Worm (Caenorhabditis elegans) whole organism, mixed stage, embryonic: Measurements from ENCODE around the gene slc-25A32.
A peak's percentile ranks its signal among the peaks of the same experiment; 100 is the strongest.

ENCODE experiments used
- M03D4.4 ChIP-seq: sonication (generic microtip); optimal IDR thresholded peaks from 2 replicates; lab custom pipeline; 2017; ENCODE audit warnings: mild to moderate bottlenecking, missing genetic modification characterization, missing compliant biosample characterization
- blmp-1 ChIP-seq: fragments of 150-350 bp; optimal IDR thresholded peaks from 2 replicates; lab custom pipeline; 2014; ENCODE audit warnings: missing biosample characterization, missing genetic modification characterization
- ceh-39 ChIP-seq: fragments of 150-350 bp; optimal IDR thresholded peaks from 2 replicates; lab custom pipeline; 2014; ENCODE audit warnings: missing biosample characterization, missing genetic modification characterization
- ceh-83 ChIP-seq: fragments of 200-800 bp; sonication (Bioruptor generic); optimal IDR thresholded peaks from 2 replicates; lab custom pipeline; 2018; ENCODE audit warnings: mild to moderate bottlenecking, missing genetic modification characterization, missing compliant biosample characterization
- ces-1 ChIP-seq: fragments of 150-350 bp; optimal IDR thresholded peaks from 2 replicates; lab custom pipeline; 2014; ENCODE audit warnings: missing biosample characterization, missing genetic modification reagents, missing genetic modification characterization
- cnd-1 ChIP-seq: fragments of 200-800 bp; sonication (Bioruptor generic); optimal IDR thresholded peaks from 2 replicates; lab custom pipeline; 2018; ENCODE audit warnings: mild to moderate bottlenecking, missing genetic modification characterization, missing compliant biosample characterization
- drap-1 ChIP-seq: fragments of 200-800 bp; sonication (Bioruptor generic); optimal IDR thresholded peaks from 3 replicates; lab custom pipeline; 2018; ENCODE audit warnings: mild to moderate bottlenecking, missing genetic modification characterization, missing compliant biosample characterization
- elt-3 ChIP-seq: fragments of 150-350 bp; optimal IDR thresholded peaks from 2 replicates; lab custom pipeline; 2014; ENCODE audit warnings: missing biosample characterization, missing genetic modification characterization
- flh-1 ChIP-seq: fragments of 200-800 bp; sonication (Bioruptor generic); optimal IDR thresholded peaks from 2 replicates; lab custom pipeline; 2018; ENCODE audit warnings: mild to moderate bottlenecking, missing genetic modification characterization, moderate library complexity, missing compliant biosample characterization
- hlh-1 ChIP-seq: fragments of 150-350 bp; optimal IDR thresholded peaks from 2 replicates; lab custom pipeline; 2014; ENCODE audit warnings: missing biosample characterization, missing genetic modification reagents, missing genetic modification characterization
- lin-32 ChIP-seq: fragments of 200-800 bp; sonication (Bioruptor generic); optimal IDR thresholded peaks from 2 replicates; lab custom pipeline; 2018; ENCODE audit warnings: mild to moderate bottlenecking, missing genetic modification characterization, missing compliant biosample characterization
- lsy-2 ChIP-seq: fragments of 150-350 bp; optimal IDR thresholded peaks from 2 replicates; lab custom pipeline; 2014; ENCODE audit warnings: missing biosample characterization, missing genetic modification characterization
- mab-5 ChIP-seq: fragments of 150-350 bp; optimal IDR thresholded peaks from 2 replicates; lab custom pipeline; 2014; ENCODE audit warnings: missing biosample characterization, missing genetic modification characterization
- mep-1 ChIP-seq: fragments of 150-350 bp; optimal IDR thresholded peaks from 2 replicates; lab custom pipeline; 2017; ENCODE audit warnings: missing biosample characterization, missing genetic modification reagents, missing genetic modification characterization, inconsistent platforms
- nhr-12 ChIP-seq: fragments of 150-350 bp; optimal IDR thresholded peaks from 2 replicates; lab custom pipeline; 2014; ENCODE audit warnings: missing biosample characterization, missing genetic modification characterization
- nhr-2 ChIP-seq: fragments of 150-350 bp; optimal IDR thresholded peaks from 2 replicates; lab custom pipeline; 2014; ENCODE audit warnings: missing biosample characterization, missing genetic modification characterization
- nhr-237 ChIP-seq: fragments of 150-350 bp; optimal IDR thresholded peaks from 2 replicates; lab custom pipeline; 2014; ENCODE audit warnings: missing biosample characterization, missing genetic modification characterization
- nhr-28 ChIP-seq: fragments of 150-350 bp; optimal IDR thresholded peaks from 2 replicates; lab custom pipeline; 2014; ENCODE audit warnings: missing biosample characterization, missing genetic modification characterization
- nhr-76 ChIP-seq: sonication (generic microtip); optimal IDR thresholded peaks from 2 replicates; lab custom pipeline; 2017; ENCODE audit warnings: missing biosample characterization, missing genetic modification characterization
- sem-2 ChIP-seq: fragments of 200-800 bp; sonication (Bioruptor generic); optimal IDR thresholded peaks from 2 replicates; lab custom pipeline; 2018; ENCODE audit warnings: mild to moderate bottlenecking, missing genetic modification characterization, missing compliant biosample characterization
- snpc-4 ChIP-seq: fragments of 150-350 bp; optimal IDR thresholded peaks from 2 replicates; lab custom pipeline; 2014; ENCODE audit warnings: missing biosample characterization, missing genetic modification characterization
- sptf-1 ChIP-seq: sonication (generic microtip); optimal IDR thresholded peaks from 2 replicates; lab custom pipeline; 2017; ENCODE audit warnings: mild to moderate bottlenecking, missing genetic modification characterization, moderate library complexity, missing compliant biosample characterization
- tbx-8 ChIP-seq: fragments of 200-800 bp; sonication (Bioruptor generic); optimal IDR thresholded peaks from 2 replicates; lab custom pipeline; 2018; ENCODE audit warnings: mild to moderate bottlenecking, missing genetic modification characterization, moderate library complexity, missing compliant biosample characterization
- unc-120 ChIP-seq: sonication (generic microtip); optimal IDR thresholded peaks from 2 replicates; lab custom pipeline; 2017; ENCODE audit warnings: missing genetic modification characterization, missing compliant biosample characterization; ENCODE audit not compliant: poor library complexity, severe bottlenecking
- unc-39 ChIP-seq: fragments of 150-350 bp; optimal IDR thresholded peaks from 2 replicates; lab custom pipeline; 2014; ENCODE audit warnings: missing biosample characterization, missing genetic modification characterization
- unc-62 ChIP-seq: fragments of 150-350 bp; optimal IDR thresholded peaks from 2 replicates; lab custom pipeline; 2014; ENCODE audit warnings: missing biosample characterization, missing genetic modification reagents, missing genetic modification characterization
- zip-8 ChIP-seq: fragments of 150-350 bp; optimal IDR thresholded peaks from 2 replicates; lab custom pipeline; 2014; ENCODE audit warnings: missing biosample characterization, missing genetic modification characterization
- ztf-11 ChIP-seq: fragments of 150-350 bp; optimal IDR thresholded peaks from 2 replicates; lab custom pipeline; 2014; ENCODE audit warnings: missing biosample characterization, missing genetic modification characterization

slc-25A32 gene

DNA sequence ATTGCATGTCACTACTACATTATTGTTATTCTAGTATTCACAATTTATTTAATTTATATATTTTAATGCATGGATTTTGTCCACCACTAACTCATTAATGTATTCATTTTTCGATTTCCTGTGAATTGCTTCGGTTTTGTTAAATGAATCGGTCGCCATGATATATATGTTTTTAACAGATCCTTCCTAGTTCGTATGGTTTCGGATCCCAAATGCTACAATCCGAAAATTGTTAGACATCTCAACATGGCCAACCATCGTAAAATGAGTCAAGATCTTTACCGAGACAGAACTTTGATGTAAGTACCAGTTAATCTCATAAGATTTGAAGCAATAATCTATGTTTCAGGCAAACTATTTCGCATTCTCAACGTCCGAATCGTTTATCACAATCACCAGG, 3.0 kb upstream of the slc-25A32 start:
- TF ChIP-seq snpc-4 (tag; lab: Kevin White, UChicago) (no peak), ceh-39 (tag; lab: Kevin White, UChicago) (no peak), hlh-1 (tag; lab: Kevin White, UChicago) (no peak), nhr-12 (tag; lab: Kevin White, UChicago) (no peak), ceh-83 (no peak), lin-32 (GFP tag; lab: Kevin White, UChicago) (no peak), zip-8 (no peak), blmp-1 (tag; lab: Kevin White, UChicago) (no peak), ces-1 (GFP tag; lab: Kevin White, UChicago) (no peak), nhr-2 (tag; lab: Kevin White, UChicago) (no peak), elt-3 (tag; lab: Kevin White, UChicago) (no peak), sem-2 (no peak)

DNA sequence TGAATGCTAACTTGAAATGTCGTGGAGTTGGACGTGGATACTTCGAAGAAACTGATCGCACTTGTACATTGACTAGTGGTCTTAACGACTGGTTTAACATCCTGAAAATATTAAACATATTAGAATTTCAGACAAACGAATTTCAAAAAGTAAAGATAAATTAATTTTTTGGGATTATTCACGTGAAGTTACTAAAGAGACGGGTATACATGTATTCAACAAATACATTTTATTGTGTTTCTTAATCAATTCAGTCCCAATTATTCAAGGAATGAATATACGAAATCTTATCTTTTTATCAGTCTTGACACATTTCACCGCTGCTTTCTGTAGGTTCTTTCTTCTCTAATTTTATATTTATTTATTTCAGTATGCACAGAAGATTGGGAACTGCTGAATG, 2.3 kb downstream of the slc-25A32 start, which contains the start of the genes mrpl-10 and clec-142:
Gene mrpl-10 (minus strand): TSS at position 101 of the 400 bp plus-strand sequence.
Gene clec-142 (plus strand): TSS at position 264 of the 400 bp plus-strand sequence.
- TF ChIP-seq tbx-8 (no peak), hlh-1 (tag; lab: Kevin White, UChicago) (no peak), ces-1 (GFP tag; lab: Kevin White, UChicago) (no peak)

- no peak for TF ChIP-seq nhr-76 (tag; lab: Kevin White, UChicago)
- no peak for TF ChIP-seq elt-3 (tag; lab: Kevin White, UChicago)
- TF ChIP-seq hlh-1 (tag; lab: Kevin White, UChicago): no peak
- TF ChIP-seq mep-1 (tag; lab: Kevin White, UChicago): peak; percentile 28
- no peak for TF ChIP-seq unc-39 (tag; lab: Kevin White, UChicago)
- no peak for TF ChIP-seq nhr-28
- no peak for TF ChIP-seq drap-1 (GFP tag; lab: Kevin White, UChicago)
- TF ChIP-seq unc-120 (tag; lab: Kevin White, UChicago): no peak
- no peak for TF ChIP-seq ztf-11 (tag; lab: Kevin White, UChicago)
- peak; percentile 32 for TF ChIP-seq lsy-2 (tag; lab: Kevin White, UChicago)
- peak; percentile 22 for TF ChIP-seq nhr-237 (tag; lab: Kevin White, UChicago)
- TF ChIP-seq unc-62 (GFP tag; lab: Kevin White, UChicago): no peak
- peak; percentile 39 for TF ChIP-seq ces-1 (GFP tag; lab: Kevin White, UChicago)
These were observed 7.1 kb downstream of the slc-25A32 start, which contains the start of the genes nst-1 and cct-4 for ce11 chrII:8283158-8283717. TSS of gene nst-1 (minus strand) at chrII:8283208. TSS of gene cct-4 (plus strand) at chrII:8283667.

DNA sequence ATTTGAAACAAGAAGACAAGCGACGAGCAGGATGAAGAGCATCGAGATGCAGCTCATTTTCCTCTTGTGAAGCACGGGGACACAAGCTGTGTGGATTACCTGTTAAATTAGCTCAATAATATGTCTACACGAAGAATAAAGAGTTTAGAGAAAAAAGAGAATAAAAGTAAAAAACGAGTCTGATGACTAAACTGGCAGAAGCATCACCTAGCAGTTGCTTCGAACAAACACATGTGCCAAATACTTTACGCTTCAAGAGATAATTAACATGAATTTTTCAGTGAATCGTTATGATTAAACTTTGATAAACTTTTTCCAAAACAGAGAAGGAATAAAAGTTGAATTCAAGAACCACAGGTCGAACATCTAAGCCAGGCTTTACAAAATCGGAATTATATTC, 19.2 kb downstream of the slc-25A32 start, which contains the start of gene nlp-55:
Gene nlp-55 (minus strand): TSS at position 101 of the 400 bp plus-strand sequence.
- TF ChIP-seq mab-5 (tag; lab: Kevin White, UChicago) (no peak), flh-1 (GFP tag; lab: Kevin White, UChicago) (no peak), snpc-4 (tag; lab: Kevin White, UChicago) (no peak), cnd-1 (tag; lab: Kevin White, UChicago) (no peak), sptf-1 (tag; lab: Kevin White, UChicago) (no peak), ztf-11 (tag; lab: Kevin White, UChicago) (no peak), ceh-39 (tag; lab: Kevin White, UChicago) (no peak), mep-1 (tag; lab: Kevin White, UChicago) (no peak), blmp-1 (tag; lab: Kevin White, UChicago) (no peak), nhr-28 (no peak), unc-120 (tag; lab: Kevin White, UChicago) (no peak), sem-2 (no peak), unc-39 (tag; lab: Kevin White, UChicago) (no peak)

- TF ChIP-seq unc-120 (tag; lab: Kevin White, UChicago) (no peak), unc-62 (GFP tag; lab: Kevin White, UChicago) (no peak)
These were observed 32.2 kb downstream of the slc-25A32 start for ce11 chrII:8308314-8308713.

DNA sequence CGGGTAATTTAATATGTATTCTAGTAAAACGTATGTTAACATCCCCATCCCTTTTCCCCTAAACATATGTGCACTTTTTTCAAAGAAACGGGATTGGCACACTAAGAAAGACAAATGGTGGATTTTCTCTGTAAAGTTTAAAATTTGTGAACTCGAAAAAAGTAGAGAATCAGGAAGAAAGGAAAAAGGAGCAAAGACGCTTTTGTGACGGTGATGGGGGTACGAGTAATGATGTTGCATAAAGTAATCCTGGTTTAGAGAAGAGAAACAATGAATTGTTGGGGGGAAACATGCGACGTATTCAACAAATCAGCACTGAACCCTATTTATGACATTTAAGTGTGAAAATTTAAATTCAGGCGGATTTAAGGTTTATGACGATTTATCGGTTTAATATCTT, 35.4 kb downstream of the slc-25A32 start:
- TF ChIP-seq snpc-4 (tag; lab: Kevin White, UChicago) (no peak), M03D4.4 (no peak), mep-1 (tag; lab: Kevin White, UChicago) (no peak)
